Worm (Caenorhabditis elegans): ENCODE results near the gene F32D8.1.

Gene F32D8.1

ce11 chrV:10858340-10858739, 22.3 kb upstream of the F32D8.1 start:
- TF ChIP-seq med-1 (GFP tag; optimal IDR thresholded peaks at IDR 0.05; ENCODE audit: insufficient read depth) = no peak
- TF ChIP-seq ztf-29 (GFP tag; IDR thresholded peaks at IDR 0.05) = no peak
- TF ChIP-seq ztf-23 (GFP tag; IDR thresholded peaks at IDR 0.05) = 0 out of 2 replicates have a peak, but pooled peaks have one; percentile 8
- no peak for TF ChIP-seq klf-2 (GFP tag; conservative IDR thresholded peaks at IDR 0.05)
- TF ChIP-seq cog-1 (tag; optimal IDR thresholded peaks at IDR 0.05) = no peak
- no peak for TF ChIP-seq ref-1 (GFP tag; conservative IDR thresholded peaks at IDR 0.05)
- TF ChIP-seq T22C8.4 (GFP tag; IDR thresholded peaks at IDR 0.05) = no peak
- TF ChIP-seq flt-1 (GFP tag; IDR thresholded peaks at IDR 0.05) = peak; percentile 42; the same call in 1 of the 2 replicates
- TF ChIP-seq tab-1 (GFP tag; IDR thresholded peaks at IDR 0.05) = no peak

DNA sequence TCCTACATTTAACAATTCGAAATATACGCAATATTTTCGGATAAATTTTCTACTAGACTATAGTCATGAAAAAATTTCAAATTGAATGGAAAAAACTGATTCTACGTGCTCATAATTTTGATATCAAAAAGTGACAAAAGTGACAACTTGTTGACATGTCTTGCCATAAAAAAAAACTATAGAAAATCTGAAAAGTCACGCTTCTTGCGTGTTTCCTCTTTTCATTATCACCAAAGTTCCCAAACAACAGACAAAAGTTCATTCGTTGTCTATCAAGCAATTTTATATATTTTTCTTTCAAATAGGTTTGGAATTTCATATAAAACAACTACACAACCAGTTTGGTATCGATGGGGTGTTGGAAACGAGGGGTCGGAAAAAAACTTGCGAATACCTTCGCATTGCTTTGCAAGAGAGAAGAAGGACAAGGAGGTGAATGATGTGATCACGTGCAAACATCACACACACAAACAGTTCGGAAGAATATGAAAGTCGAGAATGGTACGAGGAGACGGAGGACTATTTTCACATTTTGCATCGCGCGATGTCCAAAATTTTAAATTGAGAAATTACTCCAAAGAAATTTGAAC, 21.5 kb upstream of the F32D8.1 start:
- no peak for TF ChIP-seq flt-1 (GFP tag; IDR thresholded peaks at IDR 0.05)

DNA sequence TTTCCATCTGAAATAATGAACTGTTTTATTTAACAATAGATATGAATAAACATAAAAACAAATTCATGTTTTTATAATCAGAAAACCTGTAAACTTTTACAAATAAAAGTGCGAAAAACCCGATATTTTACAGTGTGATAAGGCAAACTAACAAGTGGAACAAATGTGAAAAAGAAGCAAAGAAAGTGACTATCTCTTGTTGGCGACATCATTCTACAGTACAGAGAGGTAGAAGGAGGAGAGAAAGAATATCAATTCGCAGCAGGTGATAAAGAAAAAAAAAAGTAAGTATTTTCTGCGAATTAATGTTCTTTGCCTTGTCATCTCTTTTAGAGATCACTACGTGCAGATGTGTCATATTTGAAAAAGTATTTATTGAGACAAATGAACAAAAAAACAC, 20.9 kb upstream of the F32D8.1 start:
- TF ChIP-seq ref-1 (GFP tag; conservative IDR thresholded peaks at IDR 0.05) (no peak), cog-1 (tag; optimal IDR thresholded peaks at IDR 0.05) (no peak), flt-1 (GFP tag; IDR thresholded peaks at IDR 0.05) (no peak), T22C8.4 (GFP tag; IDR thresholded peaks at IDR 0.05) (no peak), ztf-23 (GFP tag; IDR thresholded peaks at IDR 0.05) (no peak), med-1 (GFP tag; optimal IDR thresholded peaks at IDR 0.05; ENCODE audit: insufficient read depth) (no peak), ztf-29 (GFP tag; IDR thresholded peaks at IDR 0.05) (no peak), tab-1 (GFP tag; IDR thresholded peaks at IDR 0.05) (no peak), klf-2 (GFP tag; conservative IDR thresholded peaks at IDR 0.05) (no peak)

ce11 chrV:10860526-10861037, 20.1 kb upstream of the F32D8.1 start:
- TF ChIP-seq ztf-23 (GFP tag; IDR thresholded peaks at IDR 0.05) (no peak), tab-1 (GFP tag; IDR thresholded peaks at IDR 0.05) (no peak), cog-1 (tag; optimal IDR thresholded peaks at IDR 0.05) (no peak), T22C8.4 (GFP tag; IDR thresholded peaks at IDR 0.05) (no peak), med-1 (GFP tag; optimal IDR thresholded peaks at IDR 0.05; ENCODE audit: insufficient read depth) (no peak), flt-1 (GFP tag; IDR thresholded peaks at IDR 0.05) (no peak), ref-1 (GFP tag; conservative IDR thresholded peaks at IDR 0.05) (no peak), ztf-29 (GFP tag; IDR thresholded peaks at IDR 0.05) (no peak), klf-2 (GFP tag; conservative IDR thresholded peaks at IDR 0.05) (no peak)

DNA sequence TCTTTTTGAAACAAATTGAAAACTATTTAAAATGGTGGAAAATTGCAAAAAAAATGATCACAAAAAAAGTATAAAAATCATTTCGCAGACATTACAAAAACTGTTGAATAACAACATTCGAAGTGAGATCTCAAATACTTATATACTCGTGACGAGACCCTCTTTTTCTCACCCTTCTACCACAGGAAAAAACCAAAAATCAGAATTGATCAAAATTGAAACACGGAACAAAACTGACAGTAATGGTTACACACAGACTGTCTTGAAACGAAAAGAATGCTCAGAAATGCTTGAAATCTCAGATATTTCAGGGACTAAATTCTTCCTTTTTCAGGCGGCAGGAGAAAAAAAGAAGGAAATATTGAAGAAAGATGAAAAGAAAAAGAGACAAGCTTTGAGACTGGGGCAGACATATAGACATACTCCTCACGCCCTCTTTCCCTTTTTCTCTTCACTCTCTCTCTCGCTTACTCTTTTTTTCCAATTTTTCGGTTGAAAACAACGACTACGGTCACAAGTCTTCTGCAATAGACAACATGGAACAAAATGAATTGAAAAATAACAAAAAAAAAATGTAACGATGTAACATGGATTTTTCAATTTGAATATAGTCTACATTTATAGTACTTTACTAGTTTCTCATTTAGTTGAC, 18.9 kb upstream of the F32D8.1 start:
- TF ChIP-seq ref-1 (GFP tag; conservative IDR thresholded peaks at IDR 0.05) = no peak
- TF ChIP-seq T22C8.4 (GFP tag; IDR thresholded peaks at IDR 0.05) = no peak
- no peak for TF ChIP-seq med-1 (GFP tag; optimal IDR thresholded peaks at IDR 0.05; ENCODE audit: insufficient read depth)
- TF ChIP-seq flt-1 (GFP tag; IDR thresholded peaks at IDR 0.05) = no peak

DNA sequence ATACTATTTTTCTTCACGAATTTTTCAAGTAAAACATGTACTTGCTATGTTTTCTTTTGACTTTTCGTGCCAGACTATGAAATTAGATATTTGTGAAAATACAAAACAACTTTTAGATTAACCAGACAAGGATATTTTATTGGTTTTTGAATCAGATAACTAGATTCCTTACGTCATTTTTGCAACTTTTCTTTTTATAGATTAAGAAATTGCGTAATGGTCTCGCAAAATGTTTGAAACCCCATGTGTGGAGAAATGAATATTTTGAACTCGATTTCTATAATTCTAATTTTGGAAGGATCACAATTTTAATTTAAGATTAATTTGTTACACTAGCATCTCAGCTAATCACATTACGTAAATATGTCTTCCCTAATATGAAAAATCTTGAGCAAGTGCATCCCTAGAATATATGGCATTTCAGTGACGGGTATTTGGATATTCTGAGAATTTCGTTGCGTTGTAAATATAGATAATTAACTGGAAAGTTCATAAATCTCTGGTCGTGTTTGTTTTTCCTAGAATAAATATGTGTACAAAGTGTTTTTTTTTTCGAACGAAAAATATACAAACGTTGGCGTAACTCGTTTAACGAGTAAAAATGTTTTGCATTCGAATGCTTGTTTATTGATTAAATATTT, 18.1 kb upstream of the F32D8.1 start:
- TF ChIP-seq T22C8.4 (GFP tag; IDR thresholded peaks at IDR 0.05) (no peak), med-1 (GFP tag; optimal IDR thresholded peaks at IDR 0.05; ENCODE audit: insufficient read depth) (no peak), cog-1 (tag; optimal IDR thresholded peaks at IDR 0.05) (no peak), flt-1 (GFP tag; IDR thresholded peaks at IDR 0.05) (no peak), ztf-29 (GFP tag; IDR thresholded peaks at IDR 0.05) (no peak)

DNA sequence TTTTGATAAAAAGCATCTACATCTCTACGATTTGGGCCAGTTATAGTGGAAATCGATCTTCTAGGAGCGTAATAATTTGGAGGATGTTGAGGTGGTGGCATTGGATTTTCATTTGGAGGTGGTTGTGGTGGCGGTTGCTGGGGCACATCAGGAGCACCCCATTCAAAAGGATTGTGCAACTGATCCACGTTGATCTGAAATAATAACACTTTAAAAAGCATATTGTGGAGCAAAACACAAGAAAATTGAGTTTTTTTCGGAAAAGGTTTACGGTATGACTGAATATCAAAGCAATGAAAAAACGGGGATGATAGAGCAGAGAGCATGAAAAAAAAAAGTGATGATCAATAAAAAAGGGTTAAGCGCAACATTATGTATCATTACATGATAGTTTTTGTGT, 15.0 kb upstream of the F32D8.1 start, which contains the start of gene saeg-1:
Gene saeg-1, minus strand, starts transcription at position 101 of the 400 bp plus-strand sequence.
- TF ChIP-seq med-1 (GFP tag; optimal IDR thresholded peaks at IDR 0.05; ENCODE audit: insufficient read depth) (no peak), ztf-23 (GFP tag; IDR thresholded peaks at IDR 0.05) (no peak), cog-1 (tag; optimal IDR thresholded peaks at IDR 0.05) (no peak), ztf-29 (GFP tag; IDR thresholded peaks at IDR 0.05) (no peak), ref-1 (GFP tag; conservative IDR thresholded peaks at IDR 0.05) (no peak), flt-1 (GFP tag; IDR thresholded peaks at IDR 0.05) (no peak), klf-2 (GFP tag; conservative IDR thresholded peaks at IDR 0.05) (no peak), T22C8.4 (GFP tag; IDR thresholded peaks at IDR 0.05) (no peak), tab-1 (GFP tag; IDR thresholded peaks at IDR 0.05) (no peak)

DNA sequence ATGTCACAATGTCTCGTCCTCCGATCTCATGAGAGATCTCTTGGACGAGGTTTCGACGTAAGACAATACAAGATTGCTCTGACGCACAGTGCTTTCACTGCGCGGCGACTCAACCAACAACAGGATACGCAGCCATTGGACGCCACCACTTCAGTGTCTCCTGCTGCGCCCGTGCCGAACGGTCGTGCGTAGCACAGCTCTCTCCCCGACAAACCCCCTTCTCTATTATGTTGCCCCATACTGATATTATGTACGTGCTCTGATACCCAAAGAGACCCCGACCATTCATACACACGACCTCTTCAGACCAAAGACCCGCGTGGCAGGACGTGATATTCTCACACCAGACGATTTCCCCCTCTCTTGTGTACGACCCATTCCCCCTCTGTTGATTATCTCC, 14.3 kb upstream of the F32D8.1 start:
- TF ChIP-seq flt-1 (GFP tag; IDR thresholded peaks at IDR 0.05) = peak; percentile 23; the same call in 1 of the 2 replicates

DNA sequence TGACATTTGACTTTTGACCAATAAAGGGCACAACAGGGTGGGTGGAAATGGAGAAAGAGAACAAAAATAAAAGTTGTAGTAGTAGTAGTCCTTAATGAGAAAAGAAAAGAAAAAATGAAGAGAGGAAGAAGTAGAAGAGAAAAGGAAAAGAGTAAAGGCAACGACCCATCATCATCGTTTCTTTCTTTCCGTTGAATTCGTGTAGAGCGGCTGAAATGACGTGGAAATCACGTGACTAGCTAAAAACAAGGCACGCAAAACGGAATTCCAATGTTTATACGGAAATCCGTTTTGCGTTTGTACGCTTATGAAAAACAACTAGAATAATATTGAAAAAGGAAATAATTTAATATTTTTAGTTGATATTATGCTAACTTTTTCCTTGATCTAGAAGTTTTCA, 13.0 kb upstream of the F32D8.1 start:
- no peak for TF ChIP-seq ref-1 (GFP tag; conservative IDR thresholded peaks at IDR 0.05)
- no peak for TF ChIP-seq klf-2 (GFP tag; conservative IDR thresholded peaks at IDR 0.05)
- TF ChIP-seq tab-1 (GFP tag; IDR thresholded peaks at IDR 0.05) = no peak
- TF ChIP-seq med-1 (GFP tag; optimal IDR thresholded peaks at IDR 0.05; ENCODE audit: insufficient read depth) = no peak
- no peak for TF ChIP-seq ztf-29 (GFP tag; IDR thresholded peaks at IDR 0.05)
- no peak for TF ChIP-seq flt-1 (GFP tag; IDR thresholded peaks at IDR 0.05)
- TF ChIP-seq T22C8.4 (GFP tag; IDR thresholded peaks at IDR 0.05) = no peak
- no peak for TF ChIP-seq ztf-23 (GFP tag; IDR thresholded peaks at IDR 0.05)
- TF ChIP-seq cog-1 (tag; optimal IDR thresholded peaks at IDR 0.05) = no peak

DNA sequence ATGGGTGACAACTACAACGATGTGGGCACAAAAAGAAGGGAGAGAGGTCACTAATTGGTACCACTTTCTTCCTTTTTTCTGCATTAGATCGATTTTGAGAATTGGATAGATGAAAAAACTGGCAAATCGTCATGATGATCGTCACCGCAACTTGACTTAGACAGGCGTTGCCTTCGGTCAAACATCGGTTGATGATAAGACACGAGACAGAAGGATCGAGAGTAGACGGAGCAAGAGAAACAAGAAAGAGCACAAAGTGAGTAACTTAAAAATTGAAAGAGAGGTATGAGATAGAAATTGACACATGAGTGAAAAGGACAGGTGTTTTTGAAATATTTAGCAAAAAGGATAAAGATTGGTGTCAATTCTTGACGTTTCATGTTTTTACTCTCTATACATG, 10.6 kb upstream of the F32D8.1 start:
- TF ChIP-seq T22C8.4 (GFP tag; IDR thresholded peaks at IDR 0.05) (no peak), tab-1 (GFP tag; IDR thresholded peaks at IDR 0.05) (no peak)

Data from whole organism, midembryonic.